Fruit fly (Drosophila melanogaster) S2 (cell line): ENCODE results near the gene Rpp30.

ENCODE experiments used
- CG8478 ChIP-seq: fragments of >200 bp; optimal IDR thresholded peaks from 2 replicates; lab custom pipeline; 2018
- CTCF ChIP-seq, 2 experiments: fragments of >200 bp; optimal IDR thresholded peaks; 2 replicates each; lab custom pipeline; 2018

DNA sequence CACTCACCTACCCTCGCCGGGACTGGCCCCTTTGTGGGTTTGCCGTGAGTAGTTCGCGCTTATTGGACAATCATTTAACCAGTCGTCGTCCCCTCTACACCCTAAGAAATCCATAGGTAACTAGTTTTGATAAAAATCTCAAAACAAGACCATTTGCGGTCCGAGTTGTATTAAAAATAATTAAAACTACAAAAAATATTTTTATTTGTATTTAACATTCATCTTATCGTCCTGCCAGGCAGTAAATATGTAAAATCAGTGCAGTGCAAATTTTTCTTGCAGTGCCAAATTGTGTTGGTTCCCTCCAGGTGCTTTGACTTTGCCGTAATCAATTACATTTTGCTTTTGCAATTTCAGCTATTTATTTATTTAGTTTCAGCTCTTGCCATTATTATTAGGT lies 8.4 kb downstream of the Rpp30 start:
- TF ChIP-seq CTCF (optimal IDR thresholded peaks at IDR 0.05; lab: Kevin White, UChicago) = no peak
- TF ChIP-seq CG8478 = no peak
